Fruit fly (Drosophila melanogaster): ENCODE measurements around the gene JMJD7.

Gene JMJD7

DNA sequence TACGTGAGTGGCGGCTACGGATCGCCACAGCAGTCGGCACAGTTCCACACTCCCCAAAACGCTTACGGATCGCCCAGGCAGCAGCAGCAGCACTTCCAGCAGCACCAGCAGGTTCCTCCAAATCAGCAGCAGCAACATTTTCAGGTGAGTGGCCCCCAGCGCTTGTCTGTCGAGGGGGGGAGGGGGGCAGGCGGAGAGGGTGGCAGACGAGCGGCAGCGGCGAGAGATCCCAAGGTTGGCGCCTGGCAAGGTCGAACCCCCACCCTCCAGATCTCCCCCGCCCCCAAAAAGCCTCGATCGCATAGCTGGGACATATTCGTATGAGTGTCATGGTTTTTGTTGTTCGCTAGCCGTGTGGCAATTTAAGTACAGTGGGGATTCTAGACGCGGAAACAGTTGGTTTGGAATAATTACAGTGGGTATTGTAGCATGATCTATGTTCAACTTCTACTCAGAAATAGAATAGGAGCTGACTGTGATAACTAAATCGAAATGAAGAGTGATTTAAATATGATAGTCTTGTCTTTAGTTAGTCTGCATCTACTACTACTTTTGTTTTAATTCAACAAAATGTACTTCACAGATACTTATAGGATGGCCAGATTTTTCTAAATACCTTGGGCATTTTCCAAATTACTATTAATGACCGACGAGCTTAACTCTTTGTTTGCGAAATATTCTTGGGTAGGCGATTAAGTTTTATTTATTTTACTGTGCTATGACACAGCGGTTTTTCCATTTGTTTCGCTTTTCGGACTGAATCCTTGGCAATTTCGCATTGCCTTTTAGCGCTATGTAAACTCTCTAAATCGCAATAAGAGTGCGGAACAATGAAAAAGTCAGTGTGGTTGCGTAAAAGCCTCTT, 28.5 kb upstream of the JMJD7 start (continued):
- TF ChIP-seq CG16779 (GFP tag; IDR thresholded peaks at IDR 0.05) (no peak), Awh (GFP tag; IDR thresholded peaks at IDR 0.05) (no peak), CG3847 (GFP tag; IDR thresholded peaks at IDR 0.05) (peak; percentile 23; the same call in 1 of the 2 replicates), cg (GFP tag; optimal IDR thresholded peaks at IDR 0.05) (no peak), CrebB (tag; optimal IDR thresholded peaks at IDR 0.05) (no peak), CG11085 (GFP tag; IDR thresholded peaks at IDR 0.05) (no peak), CG14710 (tag; optimal IDR thresholded peaks at IDR 0.05) (no peak), CG11247 (GFP tag; IDR thresholded peaks at IDR 0.05) (no peak), Meics (GFP tag; optimal IDR thresholded peaks at IDR 0.05) (peak; percentile 55), Dref (GFP tag; IDR thresholded peaks at IDR 0.05) (no peak), NC2α (GFP tag; optimal IDR thresholded peaks at IDR 0.05) (no peak), pzg (GFP tag; optimal IDR thresholded peaks at IDR 0.05) (no peak), Gug (GFP tag; IDR thresholded peaks at IDR 0.05) (no peak; the same call in 3 of the 4 replicates), org-1 (GFP tag; optimal IDR thresholded peaks at IDR 0.05) (no peak), CG10543 (GFP tag; optimal IDR thresholded peaks at IDR 0.05) (peak; percentile 67), CG3065 (GFP tag; optimal IDR thresholded peaks at IDR 0.05) (no peak), CG11504 (tag; optimal IDR thresholded peaks at IDR 0.05) (peak; percentile 43), CG18476 (GFP tag; optimal IDR thresholded peaks at IDR 0.05) (no peak), prd (optimal IDR thresholded peaks at IDR 0.05) (no peak), prd (GFP tag; IDR thresholded peaks at IDR 0.05) (0 out of 3 replicates have a peak, but pooled peaks have one; percentile 19), Xrp1 (GFP tag; IDR thresholded peaks at IDR 0.05) (0 out of 2 replicates have a peak, but pooled peaks have one; percentile 12), vnd (GFP tag; IDR thresholded peaks at IDR 0.05; ENCODE audit: partially characterized antibody) (peak; percentile 27; the same call in 1 of the 3 replicates), CG31388 (GFP tag; optimal IDR thresholded peaks at IDR 0.05) (no peak), peb (GFP tag; IDR thresholded peaks at IDR 0.05) (no peak), tll (GFP tag; optimal IDR thresholded peaks at IDR 0.05) (no peak), Hr39 (optimal IDR thresholded peaks at IDR 0.05) (peak; percentile 24), CG11398 (GFP tag; optimal IDR thresholded peaks at IDR 0.05) (no peak), disco-r (GFP tag; optimal IDR thresholded peaks at IDR 0.05) (no peak), oc (tag; optimal IDR thresholded peaks at IDR 0.05) (no peak), CG9609 (GFP tag; optimal IDR thresholded peaks at IDR 0.05) (no peak), Opbp (GFP tag; IDR thresholded peaks at IDR 0.05; ENCODE audit: partially characterized antibody) (no peak), pb (GFP tag; optimal IDR thresholded peaks at IDR 0.05) (no peak), p53 (GFP tag; optimal IDR thresholded peaks at IDR 0.05) (no peak), Deaf1 (tag; optimal IDR thresholded peaks at IDR 0.05) (no peak), otp (GFP tag; IDR thresholded peaks at IDR 0.05) (no peak), Nf-YA (GFP tag; IDR thresholded peaks at IDR 0.05) (no peak), CG8290 (GFP tag; optimal IDR thresholded peaks at IDR 0.05) (no peak), CG8290 (tag; optimal IDR thresholded peaks at IDR 0.05) (peak in 1 of 2 experiments; percentile 58), CG9932 (GFP tag; IDR thresholded peaks at IDR 0.05) (no peak), D19B (GFP tag; optimal IDR thresholded peaks at IDR 0.05) (no peak), Atf3 (GFP tag; optimal IDR thresholded peaks at IDR 0.05) (no peak), NfI (GFP tag; optimal IDR thresholded peaks at IDR 0.05) (peak; percentile 29), hth (optimal IDR thresholded peaks at IDR 0.05) (no peak), Dfd (GFP tag; optimal IDR thresholded peaks at IDR 0.05) (no peak), scrt (GFP tag; optimal IDR thresholded peaks at IDR 0.05) (no peak), sim (GFP tag; IDR thresholded peaks at IDR 0.05) (no peak), eve (GFP tag; optimal IDR thresholded peaks at IDR 0.05) (no peak), ERR (GFP tag; optimal IDR thresholded peaks at IDR 0.05) (no peak), phol (tag; optimal IDR thresholded peaks at IDR 0.05) (no peak), sens-2 (GFP tag; IDR thresholded peaks at IDR 0.05) (0 out of 2 replicates have a peak, but pooled peaks have one; percentile 6), CG32767 (GFP tag; IDR thresholded peaks at IDR 0.05) (no peak)

Measured in whole organism, embryonic.